Worm (Caenorhabditis elegans) whole organism, late embryonic: ENCODE data around the gene C17C3.5.

Experiments used
- C38D4.7 ChIP-seq: fragments of 200-800 bp; sonication (Bioruptor generic); optimal IDR thresholded peaks from 2 replicates; lab custom pipeline; 2018; ENCODE audit warnings: mild to moderate bottlenecking, missing genetic modification characterization, moderate library complexity, missing compliant biosample characterization
- F13H6.1 ChIP-seq: sonication (generic microtip); optimal IDR thresholded peaks from 2 replicates; lab custom pipeline; 2016; ENCODE audit warnings: missing genetic modification characterization, missing compliant biosample characterization
- K02D7.2 ChIP-seq: sonication (generic microtip); optimal IDR thresholded peaks from 2 replicates; lab custom pipeline; 2017; ENCODE audit warnings: mild to moderate bottlenecking, missing genetic modification characterization, missing compliant biosample characterization
- K09A11.1 ChIP-seq: sonication (generic microtip); optimal IDR thresholded peaks from 2 replicates; lab custom pipeline; 2017; ENCODE audit warnings: antibody characterized with exemption, mild to moderate bottlenecking, missing genetic modification characterization, missing compliant biosample characterization; ENCODE audit not compliant: insufficient read depth
- Y22D7AL.16 ChIP-seq: sonication (generic microtip); optimal IDR thresholded peaks from 2 replicates; lab custom pipeline; 2016; ENCODE audit warnings: missing genetic modification characterization, missing compliant biosample characterization
- ahr-1 ChIP-seq: sonication (generic microtip); optimal IDR thresholded peaks from 2 replicates; lab custom pipeline; 2016; ENCODE audit warnings: missing genetic modification characterization, missing compliant biosample characterization
- ama-1 ChIP-seq: fragments of 150-350 bp; optimal IDR thresholded peaks from 2 replicates; lab custom pipeline; 2014
- ceh-14 ChIP-seq: sonication (generic microtip); optimal IDR thresholded peaks from 2 replicates; lab custom pipeline; 2016; ENCODE audit warnings: missing genotype, missing genetic modification characterization, missing compliant biosample characterization
- ceh-2 ChIP-seq: sonication (generic microtip); optimal IDR thresholded peaks from 2 replicates; lab custom pipeline; 2016; ENCODE audit warnings: missing genotype, missing genetic modification characterization, missing compliant biosample characterization
- ceh-22 ChIP-seq: sonication (generic microtip); optimal IDR thresholded peaks from 2 replicates; lab custom pipeline; 2017; ENCODE audit warnings: missing biosample characterization, missing genetic modification characterization
- ceh-24 ChIP-seq: sonication (generic microtip); optimal IDR thresholded peaks from 2 replicates; lab custom pipeline; 2016; ENCODE audit warnings: mild to moderate bottlenecking, missing genetic modification characterization, missing compliant biosample characterization
- ceh-34 ChIP-seq: sonication (generic microtip); optimal IDR thresholded peaks from 2 replicates; lab custom pipeline; 2016; ENCODE audit warnings: mild to moderate bottlenecking, missing genetic modification characterization, missing compliant biosample characterization
- ceh-45 ChIP-seq: fragments of 200-800 bp; sonication (Bioruptor generic); IDR thresholded peaks from 2 replicates; pipeline ENCODE4 v1.3.6; 2022; ENCODE audit warnings: missing genetic modification reagents, missing genetic modification characterization, missing compliant biosample characterization
- ceh-9 ChIP-seq: sonication (generic microtip); optimal IDR thresholded peaks from 2 replicates; lab custom pipeline; 2016; ENCODE audit warnings: mild to moderate bottlenecking, missing genetic modification characterization, inconsistent platforms, missing compliant biosample characterization
- ets-4 ChIP-seq: sonication (generic microtip); optimal IDR thresholded peaks from 2 replicates; lab custom pipeline; 2016; ENCODE audit warnings: missing genetic modification characterization, missing compliant biosample characterization
- fax-1 ChIP-seq: sonication (generic microtip); optimal IDR thresholded peaks from 2 replicates; lab custom pipeline; 2016; ENCODE audit warnings: missing genotype, missing genetic modification characterization, missing compliant biosample characterization
- fkh-10 ChIP-seq: fragments of 150-350 bp; optimal IDR thresholded peaks from 2 replicates; lab custom pipeline; 2014; ENCODE audit warnings: missing biosample characterization, missing genetic modification reagents, missing genetic modification characterization
- hlh-30 ChIP-seq: sonication (generic microtip); optimal IDR thresholded peaks from 2 replicates; lab custom pipeline; 2017; ENCODE audit warnings: antibody characterized with exemption, missing genetic modification characterization, missing compliant biosample characterization; ENCODE audit not compliant: insufficient read depth
- hlh-6 ChIP-seq: sonication (generic microtip); optimal IDR thresholded peaks from 2 replicates; lab custom pipeline; 2016; ENCODE audit warnings: missing genotype, missing genetic modification characterization, missing compliant biosample characterization
- hlh-8 ChIP-seq: sonication (generic microtip); optimal IDR thresholded peaks from 2 replicates; lab custom pipeline; 2016; ENCODE audit warnings: missing genotype, missing genetic modification characterization, missing compliant biosample characterization
- lin-11 ChIP-seq: fragments of 200-800 bp; sonication (Bioruptor generic); optimal IDR thresholded peaks from 2 replicates; lab custom pipeline; 2018; ENCODE audit warnings: mild to moderate bottlenecking, missing genetic modification characterization, missing compliant biosample characterization
- mec-3 ChIP-seq: sonication (generic microtip); optimal IDR thresholded peaks from 2 replicates; lab custom pipeline; 2016; ENCODE audit warnings: borderline replicate concordance, missing genetic modification characterization, missing compliant biosample characterization
- nfya-1 ChIP-seq: sonication (generic microtip); optimal IDR thresholded peaks from 2 replicates; lab custom pipeline; 2017; ENCODE audit warnings: missing genetic modification characterization, mild to moderate bottlenecking, missing compliant biosample characterization, antibody characterized with exemption, moderate library complexity
- pag-3 ChIP-seq: sonication (generic microtip); optimal IDR thresholded peaks from 2 replicates; lab custom pipeline; 2016; ENCODE audit warnings: missing compliant biosample characterization, missing genetic modification characterization, borderline replicate concordance
- pax-1 ChIP-seq: fragments of 150-350 bp; optimal IDR thresholded peaks from 2 replicates; lab custom pipeline; 2014; ENCODE audit warnings: missing biosample characterization, missing genetic modification characterization
- pha-2 ChIP-seq: sonication (generic microtip); optimal IDR thresholded peaks from 2 replicates; lab custom pipeline; 2017; ENCODE audit warnings: mild to moderate bottlenecking, missing genetic modification characterization, missing compliant biosample characterization
- pqm-1 ChIP-seq: sonication (generic microtip); optimal IDR thresholded peaks from 2 replicates; lab custom pipeline; 2016; ENCODE audit warnings: missing genetic modification characterization, missing compliant biosample characterization
- pros-1 ChIP-seq: fragments of 150-350 bp; optimal IDR thresholded peaks from 2 replicates; lab custom pipeline; 2014; ENCODE audit warnings: missing biosample characterization, missing genetic modification reagents, missing genetic modification characterization
- syd-9 ChIP-seq: sonication (generic microtip); optimal IDR thresholded peaks from 2 replicates; lab custom pipeline; 2016; ENCODE audit warnings: mild to moderate bottlenecking, missing genetic modification characterization, moderate library complexity, missing compliant biosample characterization
- tbx-2 ChIP-seq: sonication (generic microtip); optimal IDR thresholded peaks from 2 replicates; lab custom pipeline; 2016; ENCODE audit warnings: missing genetic modification characterization, missing compliant biosample characterization
- unc-3 ChIP-seq, 2 experiments: fragments of 200-800 bp in 1 of 2; sonication (Bioruptor generic) in 1 of 2; sonication (generic microtip) in 1 of 2; conservative IDR thresholded peaks in 1 of 2; optimal IDR thresholded peaks in 1 of 2; 2 replicates each; pipeline versions ENCODE4 v1.3.6 to Lab custom; 2016 to 2022; ENCODE audit warnings: missing compliant biosample characterization in 2 of 2, missing genetic modification characterization in 2 of 2, missing genetic modification reagents in 1 of 2
- unc-42 ChIP-seq: sonication (generic microtip); optimal IDR thresholded peaks from 2 replicates; lab custom pipeline; 2016; ENCODE audit warnings: missing genotype, missing genetic modification characterization, missing compliant biosample characterization
- unc-55 ChIP-seq: sonication (generic microtip); optimal IDR thresholded peaks from 2 replicates; lab custom pipeline; 2017; ENCODE audit warnings: missing biosample characterization, missing genetic modification reagents, missing genetic modification characterization

Gene C17C3.5

ce11 chrII:5518910-5519309, 32.7 kb upstream of the C17C3.5 start, which contains the start of gene ZK177.2:
ZK177.2 (plus strand) TSS chrII:5519210.
- no peak for TF ChIP-seq K09A11.1
- TF ChIP-seq mec-3 (tag; lab: Kevin White, UChicago), result no peak
- TF ChIP-seq C38D4.7, result no peak

DNA sequence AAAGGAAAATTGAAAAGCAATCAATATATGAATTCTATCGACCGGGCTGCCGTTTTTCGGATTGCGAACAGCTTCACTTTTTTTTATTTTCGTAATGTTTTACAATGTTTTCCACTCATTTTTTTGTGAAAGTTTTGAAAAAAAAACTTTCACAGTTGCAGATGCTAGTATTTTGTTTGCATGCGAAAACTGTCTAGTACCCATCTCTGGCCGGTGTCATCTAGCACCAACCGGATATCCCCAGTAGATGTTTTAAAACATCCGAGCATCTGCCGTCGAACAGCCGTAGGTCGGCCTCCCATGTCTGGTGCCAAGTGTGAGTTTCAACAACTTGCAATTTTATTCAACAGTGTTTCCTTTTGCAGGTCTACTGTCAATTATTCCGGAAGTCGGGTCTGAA, 30.2 kb upstream of the C17C3.5 start, which contains the start of gene ZK177.12:
Gene ZK177.12, plus strand, starts transcription at position 301 of the 400 bp plus-strand sequence.
- TF ChIP-seq syd-9 (tag; lab: Kevin White, UChicago) (no peak), ceh-9 (tag; lab: Kevin White, UChicago) (no peak), ahr-1 (tag; lab: Kevin White, UChicago) (no peak), K09A11.1 (no peak), pax-1 (tag; lab: Kevin White, UChicago) (no peak), K02D7.2 (tag; lab: Kevin White, UChicago) (no peak), ama-1 (lab: Kevin White, UChicago) (no peak), unc-55 (GFP tag; lab: Kevin White, UChicago) (no peak)
- TF ChIP-seq, all 69 proteins: peak for 0

DNA sequence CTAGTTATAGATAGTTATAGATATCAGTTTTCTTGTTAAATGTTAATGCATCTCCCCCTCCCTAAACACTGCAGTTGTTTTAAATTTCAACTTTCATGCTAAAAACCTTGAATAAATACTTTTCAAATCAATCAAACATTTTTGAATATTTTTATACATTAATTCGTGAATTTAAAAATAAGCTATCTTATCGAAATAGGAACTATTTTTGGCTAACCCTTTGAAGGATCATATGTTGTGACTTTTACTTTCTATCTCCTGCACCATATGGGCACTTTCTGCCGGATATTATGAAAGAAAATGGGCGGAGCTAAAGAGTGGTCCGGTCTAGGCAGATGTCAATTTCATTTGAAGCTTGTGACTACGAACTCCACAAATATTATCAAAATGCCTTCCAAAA, 29.0 kb upstream of the C17C3.5 start, which contains the start of gene ZK177.11:
Gene ZK177.11, plus strand, starts transcription at position 301 of the 400 bp plus-strand sequence.
- TF ChIP-seq ets-4 (tag; lab: Kevin White, UChicago) (no peak), fkh-10 (GFP tag; lab: Kevin White, UChicago) (no peak), K09A11.1 (no peak), fax-1 (no peak), ceh-22 (tag; lab: Kevin White, UChicago) (no peak), Y22D7AL.16 (no peak), mec-3 (tag; lab: Kevin White, UChicago) (no peak), pag-3 (no peak), unc-42 (tag; lab: Kevin White, UChicago) (no peak), K02D7.2 (tag; lab: Kevin White, UChicago) (no peak), ceh-2 (tag; lab: Kevin White, UChicago) (no peak), ceh-14 (tag; lab: Kevin White, UChicago) (no peak), pqm-1 (tag; lab: Kevin White, UChicago) (no peak), hlh-30 (tag; lab: Kevin White, UChicago) (no peak), lin-11 (tag; lab: Kevin White, UChicago) (no peak), ama-1 (lab: Kevin White, UChicago) (no peak), unc-3 (GFP tag; conservative IDR thresholded peaks at IDR 0.05; lab: Robert Waterston, UW) (no peak), unc-3 (tag; optimal IDR thresholded peaks at IDR 0.05; lab: Kevin White, UChicago) (no peak)

DNA sequence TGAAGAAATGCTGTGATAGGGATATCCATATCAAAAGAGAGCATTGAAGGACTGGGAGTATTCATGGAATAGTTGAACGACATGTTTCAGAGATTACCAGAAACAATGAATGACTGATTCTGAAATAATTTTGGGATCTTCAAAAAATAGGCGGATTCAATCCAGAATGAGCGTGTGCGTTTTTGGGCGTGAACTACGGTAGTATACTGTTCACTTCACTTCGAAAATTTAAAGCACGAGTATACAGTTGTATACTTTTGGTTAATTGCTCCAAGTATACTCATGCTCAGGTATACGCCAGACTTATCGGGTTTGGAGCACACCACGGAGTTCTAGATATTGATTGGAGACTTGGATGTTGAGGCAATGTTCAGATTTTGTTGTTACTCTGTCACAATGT, 26.3 kb upstream of the C17C3.5 start, which contains the start of gene tbx-35:
Gene tbx-35, minus strand, starts transcription at position 101 of the 400 bp plus-strand sequence.
- no peak for TF ChIP-seq hlh-8 (tag; lab: Kevin White, UChicago)
- TF ChIP-seq tbx-2 (tag; lab: Kevin White, UChicago), result no peak
- TF ChIP-seq ceh-45 (GFP tag; lab: Robert Waterston, UW), result no peak
- no peak for TF ChIP-seq unc-55 (GFP tag; lab: Kevin White, UChicago)
- TF ChIP-seq nfya-1 (tag; lab: Kevin White, UChicago), result no peak
- TF ChIP-seq pros-1 (tag; lab: Kevin White, UChicago), result no peak
- TF ChIP-seq unc-3 (GFP tag; conservative IDR thresholded peaks at IDR 0.05; lab: Robert Waterston, UW), result no peak
- TF ChIP-seq unc-3 (tag; optimal IDR thresholded peaks at IDR 0.05; lab: Kevin White, UChicago), result no peak
- TF ChIP-seq F13H6.1 (tag; lab: Kevin White, UChicago), result no peak
- no peak for TF ChIP-seq pha-2 (tag; lab: Kevin White, UChicago)
- no peak for TF ChIP-seq hlh-6 (tag; lab: Kevin White, UChicago)
- TF ChIP-seq fkh-10 (GFP tag; lab: Kevin White, UChicago), result no peak
- no peak for TF ChIP-seq ceh-34 (tag; lab: Kevin White, UChicago)
- no peak for TF ChIP-seq ceh-24 (tag; lab: Kevin White, UChicago)
